Fruit fly (Drosophila melanogaster) whole organism, adult: Measurements from ENCODE around the gene RhoGAP93B.

Experiments
- Mnt ChIP-seq: fragments of 200-800 bp; sonication (Bioruptor generic); optimal IDR thresholded peaks from 2 replicates; lab custom pipeline; 2016; ENCODE audit warnings: missing biosample characterization, mild to moderate bottlenecking, missing genetic modification characterization
- bab1 ChIP-seq: fragments of 200-800 bp; sonication (Bioruptor generic); optimal IDR thresholded peaks from 3 replicates; lab custom pipeline; 2019; ENCODE audit warnings: missing biosample characterization, mild to moderate bottlenecking, missing genetic modification characterization, moderate library complexity

DNA sequence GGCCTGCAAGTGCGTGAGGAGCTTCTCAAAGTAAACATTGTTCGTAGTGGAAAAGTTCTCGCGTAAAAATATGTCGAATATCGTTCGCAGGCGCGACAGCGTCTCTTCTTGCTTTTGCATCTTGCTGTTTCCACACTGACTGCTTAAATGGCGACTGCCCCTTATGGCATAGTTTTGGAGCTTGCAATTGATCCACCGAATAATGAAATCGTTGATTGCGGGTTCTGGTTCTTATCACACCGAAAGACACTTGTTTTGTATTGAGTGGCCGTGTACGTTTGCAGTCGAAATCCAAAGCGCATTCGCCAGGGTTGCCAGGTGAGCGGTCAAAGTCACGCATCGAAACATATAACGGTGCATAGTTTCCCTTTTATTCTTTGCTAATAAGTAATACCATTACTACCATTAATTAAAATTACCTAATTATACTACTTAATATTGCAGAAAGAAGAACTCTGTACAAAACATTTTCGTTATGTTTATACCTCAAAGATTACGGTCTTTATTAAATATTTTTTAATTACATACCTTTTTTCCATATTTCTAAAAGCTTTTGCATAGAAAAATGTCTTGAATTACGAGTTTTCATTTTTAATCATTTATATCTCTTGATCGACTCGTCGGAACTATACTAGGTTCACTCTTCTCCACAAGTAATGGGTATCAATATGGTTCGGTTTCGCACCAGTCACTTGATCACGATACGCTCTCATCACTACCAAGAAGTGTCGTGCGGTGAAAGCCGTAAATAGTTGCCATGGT, 4.0 kb upstream of the RhoGAP93B start, which contains the start of the genes CG7044 and Tbc1d22:
- TF ChIP-seq Mnt (GFP tag; lab: Kevin White, UChicago), result peak; percentile 51
- TF ChIP-seq bab1, result no peak
